Worm (Caenorhabditis elegans) whole organism, midembryonic: ENCODE results near the gene srh-52.

ENCODE experiments used
- T22C8.4 ChIP-seq: fragments of 200-800 bp; sonication (Bioruptor generic); IDR thresholded peaks from 2 replicates; pipeline ENCODE4 v1.3.6; 2022; ENCODE audit warnings: missing genetic modification characterization, missing compliant biosample characterization
- cog-1 ChIP-seq: sonication (generic microtip); optimal IDR thresholded peaks from 2 replicates; lab custom pipeline; 2016; ENCODE audit warnings: missing genetic modification characterization, missing compliant biosample characterization
- flt-1 ChIP-seq: fragments of 200-800 bp; sonication (Bioruptor generic); IDR thresholded peaks from 2 replicates; pipeline ENCODE4 v1.3.6; 2022; ENCODE audit warnings: missing genetic modification characterization, missing compliant biosample characterization
- klf-2 ChIP-seq: fragments of 200-800 bp; sonication (Bioruptor generic); conservative IDR thresholded peaks from 2 replicates; pipeline ENCODE4 v1.3.6; 2022; ENCODE audit warnings: missing genetic modification reagents, missing genetic modification characterization, missing compliant biosample characterization
- med-1 ChIP-seq: sonication (generic microtip); optimal IDR thresholded peaks from 2 replicates; lab custom pipeline; 2017; ENCODE audit warnings: missing genetic modification characterization, mild to moderate bottlenecking, missing compliant biosample characterization, antibody characterized with exemption, missing genetic modification reagents; ENCODE audit not compliant: insufficient read depth
- ref-1 ChIP-seq: fragments of 200-800 bp; sonication (Bioruptor generic); conservative IDR thresholded peaks from 2 replicates; pipeline ENCODE4 v1.3.6; 2022; ENCODE audit warnings: missing genetic modification reagents, missing genetic modification characterization, missing compliant biosample characterization
- tab-1 ChIP-seq: fragments of 200-800 bp; sonication (Bioruptor generic); IDR thresholded peaks from 2 replicates; pipeline ENCODE4 v1.3.6; 2022; ENCODE audit warnings: missing genetic modification characterization, missing compliant biosample characterization
- ztf-23 ChIP-seq: fragments of 200-800 bp; sonication (Bioruptor generic); IDR thresholded peaks from 2 replicates; pipeline ENCODE4 v1.3.6; 2022; ENCODE audit warnings: missing genetic modification reagents, missing genetic modification characterization, missing compliant biosample characterization
- ztf-29 ChIP-seq: fragments of 200-800 bp; sonication (Bioruptor generic); IDR thresholded peaks from 2 replicates; pipeline ENCODE4 v1.3.6; 2022; ENCODE audit warnings: missing genetic modification reagents, missing genetic modification characterization, missing compliant biosample characterization

DNA sequence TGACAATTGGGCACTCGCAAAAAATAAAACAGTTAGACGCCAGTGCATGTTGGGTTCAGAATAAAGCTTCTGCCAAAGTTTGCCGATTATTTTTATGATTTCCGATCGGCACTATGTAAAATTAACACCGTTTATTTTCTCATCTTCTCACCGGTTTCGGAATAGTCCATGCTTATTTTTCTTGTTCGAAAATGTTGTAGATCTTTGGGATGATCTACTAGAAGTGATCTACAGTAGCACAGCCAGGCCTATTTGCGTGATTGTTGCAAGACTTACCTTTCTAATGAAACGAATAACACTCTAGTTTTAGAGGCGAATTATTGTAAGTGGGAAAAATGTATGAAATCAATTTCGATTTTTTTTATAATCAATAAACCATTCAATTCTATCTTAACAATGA lies 25.5 kb downstream of the srh-52 start, which contains the start of gene clec-231:
- TF ChIP-seq flt-1 (GFP tag; lab: Robert Waterston, UW) (no peak), T22C8.4 (GFP tag; lab: Robert Waterston, UW) (no peak), ztf-29 (GFP tag; lab: Robert Waterston, UW) (no peak), ref-1 (GFP tag; lab: Robert Waterston, UW) (no peak), ztf-23 (GFP tag; lab: Robert Waterston, UW) (no peak), med-1 (no peak), klf-2 (no peak), cog-1 (tag; lab: Kevin White, UChicago) (no peak), tab-1 (no peak)
